Fruit fly (Drosophila melanogaster): ENCODE data around the gene DNAlig3.

Gene DNAlig3

dm6 chr3R:12356044-12356443 is 45.6 kb downstream of the DNAlig3 start, which contains the start of gene MBD-R2 (continued):
- TF ChIP-seq ash1 (GFP tag; optimal IDR thresholded peaks at IDR 0.05) (no peak), ewg (GFP tag; optimal IDR thresholded peaks at IDR 0.05) (no peak), Blimp-1 (GFP tag; optimal IDR thresholded peaks at IDR 0.05) (no peak), CG4617 (GFP tag; optimal IDR thresholded peaks at IDR 0.05; ENCODE audit: borderline replicate concordance) (peak; percentile 94)

dm6 chr3R:12352003-12352402 is 49.6 kb downstream of the DNAlig3 start, which contains the start of gene CG10041:
Gene CG10041 (minus strand): TSS chr3R:12352103.
- no peak for TF ChIP-seq CG31365 (tag; optimal IDR thresholded peaks at IDR 0.05)

dm6 chr3R:12350497-12350896 is 51.1 kb downstream of the DNAlig3 start, which contains the start of gene CG10038:
Gene CG10038 (minus strand): TSS chr3R:12350644.
- TF ChIP-seq sim (GFP tag; IDR thresholded peaks at IDR 0.05), result no peak
- TF ChIP-seq Aef1 (GFP tag; IDR thresholded peaks at IDR 0.05), result peak; percentile 31; the same call in 1 of the 3 replicates
- no peak for TF ChIP-seq hth (optimal IDR thresholded peaks at IDR 0.05)
- no peak for TF ChIP-seq pfk (GFP tag; optimal IDR thresholded peaks at IDR 0.05)
- peak; percentile 93 for TF ChIP-seq Ets65A (GFP tag)
- peak; percentile 29 for TF ChIP-seq Antp (GFP tag; optimal IDR thresholded peaks at IDR 0.05)
- TF ChIP-seq nom (GFP tag; optimal IDR thresholded peaks at IDR 0.05), result no peak
- peak; percentile 36 for TF ChIP-seq Mad (GFP tag; optimal IDR thresholded peaks at IDR 0.05)
- no peak for TF ChIP-seq CG12769 (tag; optimal IDR thresholded peaks at IDR 0.05)
- TF ChIP-seq CG11247 (GFP tag; IDR thresholded peaks at IDR 0.05), result peak; percentile 22; the same call in 1 of the 2 replicates
- peak in 1 of 2 experiments; percentile 23 for TF ChIP-seq crp (GFP tag; optimal IDR thresholded peaks at IDR 0.05)
- TF ChIP-seq HmgD (GFP tag; optimal IDR thresholded peaks at IDR 0.05), result no peak
- TF ChIP-seq Lhr (GFP tag; optimal IDR thresholded peaks at IDR 0.05), result peak; percentile 74
- TF ChIP-seq CG1647 (GFP tag; optimal IDR thresholded peaks at IDR 0.05), result peak; percentile 52
- TF ChIP-seq bab2 (GFP tag; optimal IDR thresholded peaks at IDR 0.05), result no peak
- no peak for TF ChIP-seq slou (GFP tag; optimal IDR thresholded peaks at IDR 0.05)
- TF ChIP-seq CG7372 (GFP tag; IDR thresholded peaks at IDR 0.05), result no peak
- peak; percentile 45 for TF ChIP-seq YL-1 (GFP tag; optimal IDR thresholded peaks at IDR 0.05)
- TF ChIP-seq caup (GFP tag; optimal IDR thresholded peaks at IDR 0.05; ENCODE audit: severe bottlenecking), result peak; percentile 34
- TF ChIP-seq Scr (GFP tag; IDR thresholded peaks at IDR 0.05; ENCODE audit: partially characterized antibody), result peak; percentile 93
- TF ChIP-seq CG15514 (GFP tag; optimal IDR thresholded peaks at IDR 0.05), result peak; percentile 79
- no peak for TF ChIP-seq CG15011 (GFP tag; optimal IDR thresholded peaks at IDR 0.05)
- TF ChIP-seq tx (GFP tag; optimal IDR thresholded peaks at IDR 0.05), result no peak
- TF ChIP-seq Bdp1 (GFP tag; optimal IDR thresholded peaks at IDR 0.05), result no peak
- TF ChIP-seq lbe (GFP tag; optimal IDR thresholded peaks at IDR 0.05), result peak; percentile 37
- peak; percentile 87 for TF ChIP-seq stwl (tag; optimal IDR thresholded peaks at IDR 0.05)
- peak; percentile 68 for TF ChIP-seq CG6272 (GFP tag; IDR thresholded peaks at IDR 0.05)
- peak; percentile 59; the same call in 2 of the 3 replicates for TF ChIP-seq Dbx (GFP tag; IDR thresholded peaks at IDR 0.05)
- TF ChIP-seq maf-S (GFP tag; optimal IDR thresholded peaks at IDR 0.05), result peak; percentile 6
- TF ChIP-seq Vsx1 (GFP tag; optimal IDR thresholded peaks at IDR 0.05), result no peak
- TF ChIP-seq CG8765 (GFP tag; IDR thresholded peaks at IDR 0.05), result no peak; the same call in 1 of the 2 replicates
- TF ChIP-seq CG10543 (GFP tag; optimal IDR thresholded peaks at IDR 0.05), result no peak
- TF ChIP-seq CG10959 (GFP tag; IDR thresholded peaks at IDR 0.05), result no peak
- TF ChIP-seq CG6175 (GFP tag; IDR thresholded peaks at IDR 0.05), result no peak
- TF ChIP-seq tgo (GFP tag; IDR thresholded peaks at IDR 0.05), result no peak
- no peak for TF ChIP-seq NC2β (GFP tag; optimal IDR thresholded peaks at IDR 0.05)
- peak; percentile 21; the same call in 1 of the 2 replicates for TF ChIP-seq al (GFP tag; IDR thresholded peaks at IDR 0.05)
- peak; percentile 92 for TF ChIP-seq hb (GFP tag; IDR thresholded peaks at IDR 0.05; ENCODE audit: partially characterized antibody)
- no peak for TF ChIP-seq dmrt11E (tag; optimal IDR thresholded peaks at IDR 0.05)
- TF ChIP-seq Ravus (GFP tag; IDR thresholded peaks at IDR 0.05), result no peak
- TF ChIP-seq Gug (GFP tag; IDR thresholded peaks at IDR 0.05), result peak; percentile 62; the same call in 2 of the 4 replicates
- TF ChIP-seq CG11085 (GFP tag; IDR thresholded peaks at IDR 0.05), result no peak; the same call in 1 of the 2 replicates

Measured in whole organism, embryonic.